Fruit fly (Drosophila melanogaster) whole organism, adult: ENCODE results near the gene CG2182.

ENCODE experiments used
- CG11617 ChIP-seq: fragments of 200-800 bp; sonication (Bioruptor generic); optimal IDR thresholded peaks from 2 replicates; lab custom pipeline; 2017; ENCODE audit warnings: mild to moderate bottlenecking, missing biosample characterization, missing genetic modification reagents, missing genetic modification characterization
- CG7045 ChIP-seq: fragments of 200-800 bp; sonication (Bioruptor generic); optimal IDR thresholded peaks from 2 replicates; lab custom pipeline; 2017; ENCODE audit warnings: missing biosample characterization, mild to moderate bottlenecking, missing genetic modification characterization
- Clk ChIP-seq: fragments of 200-800 bp; sonication (Bioruptor generic); optimal IDR thresholded peaks from 2 replicates; lab custom pipeline; 2017; ENCODE audit warnings: missing biosample characterization, missing genetic modification characterization
- Crg-1 ChIP-seq: fragments of 200-800 bp; sonication (Bioruptor generic); optimal IDR thresholded peaks from 2 replicates; lab custom pipeline; 2016; ENCODE audit warnings: missing biosample characterization, missing genetic modification characterization
- Mnt ChIP-seq: fragments of 200-800 bp; sonication (Bioruptor generic); optimal IDR thresholded peaks from 2 replicates; lab custom pipeline; 2016; ENCODE audit warnings: missing biosample characterization, mild to moderate bottlenecking, missing genetic modification characterization

DNA sequence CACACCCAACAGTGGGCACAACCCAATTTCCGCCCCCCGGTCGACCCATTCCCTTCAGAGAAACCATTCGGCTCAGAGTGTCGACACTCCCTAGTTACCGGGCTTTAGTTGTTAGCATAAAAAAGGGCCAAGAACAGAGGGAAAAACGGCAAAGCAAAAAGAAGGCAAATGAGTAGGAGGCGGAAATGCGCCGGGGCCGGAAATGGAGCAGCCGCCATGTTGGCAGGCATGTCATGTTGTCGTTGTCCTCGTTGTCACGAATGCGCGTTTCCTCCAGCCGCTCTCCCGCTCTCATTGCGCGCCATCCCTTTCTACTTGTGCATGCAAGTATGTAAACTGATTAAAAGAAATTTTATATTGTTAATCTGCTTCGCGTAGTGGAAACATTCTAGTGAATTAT, 36.7 kb upstream of the CG2182 start:
- TF ChIP-seq Clk (GFP tag; lab: Kevin White, UChicago) (no peak), Crg-1 (no peak), Mnt (no peak), CG7045 (GFP tag; lab: Kevin White, UChicago) (peak; percentile 23), CG11617 (GFP tag; lab: Kevin White, UChicago) (no peak)
